In the genomic region with DNA sequence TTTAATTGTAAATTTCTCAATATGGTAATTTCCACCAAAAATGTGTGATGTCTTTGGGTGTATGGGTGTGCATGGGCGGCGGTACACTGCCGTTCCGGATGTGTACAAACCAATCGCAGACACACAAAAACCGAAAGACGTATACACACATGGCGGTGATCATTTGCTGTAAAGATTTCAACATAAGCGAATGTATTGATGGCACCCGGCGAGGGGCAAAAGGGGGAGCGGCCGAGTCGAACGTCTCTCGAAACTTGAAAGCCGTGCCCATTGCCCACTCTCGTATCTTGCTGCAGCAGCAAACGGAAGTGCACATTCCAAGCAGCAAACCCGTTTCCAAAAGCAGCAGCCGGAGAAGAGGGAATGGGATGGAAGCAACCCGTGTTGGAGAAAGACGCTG, we compare ENCODE assay signal across 4 fruit fly cellular contexts.
TF ChIP-seq lines count a peak whose summit lies in the region.

No protein-coding gene starts in this region.

- no peak for TF ChIP-seq CTCF in whole organism, embryonic (GFP tag; optimal IDR thresholded peaks at IDR 0.05; lab: Kevin White, UChicago)

TF ChIP-seq in whole organism, embryonic, 481 proteins besides CTCF, POLR2A, EP300 and RAD21 (continues in another document):
- TF ChIP-seq ci (GFP tag; IDR thresholded peaks at IDR 0.05; lab: Robert Waterston, UW) (peak; percentile 32; the same call in 1 of the 3 replicates), CG12236 (GFP tag; optimal IDR thresholded peaks at IDR 0.05; lab: Kevin White, UChicago) (no peak), ap (GFP tag; IDR thresholded peaks at IDR 0.05; lab: Robert Waterston, UW) (no peak), Meics (GFP tag; optimal IDR thresholded peaks at IDR 0.05; lab: Kevin White, UChicago) (no peak), sd (tag; optimal IDR thresholded peaks at IDR 0.05; lab: Kevin White, UChicago) (peak; percentile 97), crol (GFP tag; IDR thresholded peaks at IDR 0.05; lab: Robert Waterston, UW) (peak; percentile 90), Asciz (GFP tag; optimal IDR thresholded peaks at IDR 0.05; lab: Kevin White, UChicago) (no peak), peb (GFP tag; IDR thresholded peaks at IDR 0.05; lab: Robert Waterston, UW) (no peak), salm (tag; optimal IDR thresholded peaks at IDR 0.05; lab: Kevin White, UChicago) (no peak), ranshi (GFP tag; IDR thresholded peaks at IDR 0.05; lab: Robert Waterston, UW) (0 out of 2 replicates have a peak, but pooled peaks have one; percentile 1), her (GFP tag; optimal IDR thresholded peaks at IDR 0.05; lab: Kevin White, UChicago) (no peak), ro (GFP tag; IDR thresholded peaks at IDR 0.05; lab: Robert Waterston, UW) (no peak), shn (GFP tag; optimal IDR thresholded peaks at IDR 0.05; lab: Kevin White, UChicago) (no peak), CG32767 (GFP tag; IDR thresholded peaks at IDR 0.05; lab: Robert Waterston, UW) (peak; percentile 79), CG14667 (GFP tag; IDR thresholded peaks at IDR 0.05; lab: Robert Waterston, UW) (no peak), Six4 (GFP tag; optimal IDR thresholded peaks at IDR 0.05; lab: Kevin White, UChicago) (no peak), tin (GFP tag; optimal IDR thresholded peaks at IDR 0.05; lab: Kevin White, UChicago) (no peak), esg (GFP tag; conservative IDR thresholded peaks at IDR 0.05; lab: Robert Waterston, UW) (no peak), CG2199 (GFP tag; IDR thresholded peaks at IDR 0.05; lab: Robert Waterston, UW) (peak; percentile 59; the same call in 2 of the 3 replicates), CG10543 (GFP tag; optimal IDR thresholded peaks at IDR 0.05; lab: Kevin White, UChicago) (peak; percentile 48), dmrt99B (tag; optimal IDR thresholded peaks at IDR 0.05; lab: Kevin White, UChicago) (no peak), chinmo (GFP tag; IDR thresholded peaks at IDR 0.05; lab: Robert Waterston, UW; ENCODE audit: partially characterized antibody) (peak; percentile 92)

TF ChIP-seq in whole organism, prepupa, 60 proteins besides CTCF, POLR2A, EP300 and RAD21:
- peak; percentile 70 for TF ChIP-seq Lpt (GFP tag; optimal IDR thresholded peaks at IDR 0.05; lab: Kevin White, UChicago)
- no peak for TF ChIP-seq spab (GFP tag; optimal IDR thresholded peaks at IDR 0.05; lab: Kevin White, UChicago)
- TF ChIP-seq Blimp-1 (GFP tag; optimal IDR thresholded peaks at IDR 0.05; lab: Kevin White, UChicago): no peak
- TF ChIP-seq CG8119 (GFP tag; IDR thresholded peaks at IDR 0.05; lab: Robert Waterston, UW): no peak
- peak; percentile 69 for TF ChIP-seq CG6854 (GFP tag; optimal IDR thresholded peaks at IDR 0.05; lab: Kevin White, UChicago)
- TF ChIP-seq eg (GFP tag; IDR thresholded peaks at IDR 0.05; lab: Robert Waterston, UW): peak; percentile 27; the same call in 1 of the 3 replicates
- TF ChIP-seq Sox14 (GFP tag; optimal IDR thresholded peaks at IDR 0.05; lab: Kevin White, UChicago): no peak
- TF ChIP-seq CG10669 (GFP tag; optimal IDR thresholded peaks at IDR 0.05; lab: Kevin White, UChicago): no peak
- no peak for TF ChIP-seq CG32006 (GFP tag; optimal IDR thresholded peaks at IDR 0.05; lab: Kevin White, UChicago)
- TF ChIP-seq CG11294 (GFP tag; IDR thresholded peaks at IDR 0.05; lab: Robert Waterston, UW): no peak

TF ChIP-seq in whole organism, pupa, 21 proteins besides CTCF, POLR2A, EP300 and RAD21:
- TF ChIP-seq Pif1A (GFP tag; optimal IDR thresholded peaks at IDR 0.05; lab: Kevin White, UChicago) (no peak), CG10348 (GFP tag; IDR thresholded peaks at IDR 0.05; lab: Robert Waterston, UW) (0 out of 2 replicates have a peak, but pooled peaks have one; percentile 33), CG8301 (tag; optimal IDR thresholded peaks at IDR 0.05; lab: Kevin White, UChicago) (no peak), CG14655 (GFP tag; optimal IDR thresholded peaks at IDR 0.05; lab: Kevin White, UChicago) (no peak), rn (GFP tag; IDR thresholded peaks at IDR 0.05; lab: Robert Waterston, UW) (0 out of 2 replicates have a peak, but pooled peaks have one; percentile 3), EcR (GFP tag; optimal IDR thresholded peaks at IDR 0.05; lab: Kevin White, UChicago) (peak; percentile 20), CG4496 (GFP tag; IDR thresholded peaks at IDR 0.05; lab: Robert Waterston, UW) (peak; percentile 62; the same call in 2 of the 3 replicates), CG12605 (GFP tag; IDR thresholded peaks at IDR 0.05; lab: Robert Waterston, UW) (no peak), CG13204 (GFP tag; optimal IDR thresholded peaks at IDR 0.05; lab: Kevin White, UChicago) (peak; percentile 85), fd96Ca (GFP tag; IDR thresholded peaks at IDR 0.05; lab: Robert Waterston, UW) (peak; percentile 33; the same call in 1 of the 3 replicates), D1 (tag; optimal IDR thresholded peaks at IDR 0.05; lab: Kevin White, UChicago) (no peak), CG15710 (tag; optimal IDR thresholded peaks at IDR 0.05; lab: Kevin White, UChicago) (no peak), CG8159 (tag; optimal IDR thresholded peaks at IDR 0.05; lab: Kevin White, UChicago) (no peak)

TF ChIP-seq in whole organism, wandering third instar larva, 38 proteins besides CTCF, POLR2A, EP300 and RAD21:
- TF ChIP-seq CrebA (GFP tag; optimal IDR thresholded peaks at IDR 0.05; lab: Kevin White, UChicago; ENCODE audit: borderline replicate concordance) (no peak), Mio (GFP tag; optimal IDR thresholded peaks at IDR 0.05; lab: Kevin White, UChicago) (no peak), dl (GFP tag; optimal IDR thresholded peaks at IDR 0.05; lab: Kevin White, UChicago; ENCODE audit: insufficient read depth in 1 of 2, partially characterized antibody in 2 of 2) (peak; percentile 29 to 36), Dfd (GFP tag; optimal IDR thresholded peaks at IDR 0.05; lab: Kevin White, UChicago) (no peak), Myc (optimal IDR thresholded peaks at IDR 0.05; lab: Kevin White, UChicago) (no peak), h (GFP tag; optimal IDR thresholded peaks at IDR 0.05; lab: Kevin White, UChicago) (peak; percentile 47), sv (GFP tag; optimal IDR thresholded peaks at IDR 0.05; lab: Kevin White, UChicago) (no peak), lola (GFP tag; optimal IDR thresholded peaks at IDR 0.05; lab: Kevin White, UChicago) (no peak), rgr (GFP tag; optimal IDR thresholded peaks at IDR 0.05; lab: Kevin White, UChicago) (no peak), Hnf4 (GFP tag; optimal IDR thresholded peaks at IDR 0.05; lab: Kevin White, UChicago) (no peak), Abd-B (GFP tag; optimal IDR thresholded peaks at IDR 0.05; lab: Kevin White, UChicago) (no peak), pan (optimal IDR thresholded peaks at IDR 0.05; lab: Kevin White, UChicago) (no peak), dmrt93B (GFP tag; optimal IDR thresholded peaks at IDR 0.05; lab: Kevin White, UChicago) (no peak), Jra (GFP tag; optimal IDR thresholded peaks at IDR 0.05; lab: Kevin White, UChicago) (no peak), tai (GFP tag; optimal IDR thresholded peaks at IDR 0.05; lab: Kevin White, UChicago) (no peak), dsf (GFP tag; optimal IDR thresholded peaks at IDR 0.05; lab: Kevin White, UChicago; ENCODE audit: borderline replicate concordance) (no peak), OdsH (GFP tag; optimal IDR thresholded peaks at IDR 0.05; lab: Kevin White, UChicago) (no peak), jim (GFP tag; optimal IDR thresholded peaks at IDR 0.05; lab: Kevin White, UChicago) (no peak), Hr83 (GFP tag; optimal IDR thresholded peaks at IDR 0.05; lab: Kevin White, UChicago; ENCODE audit: poor library complexity, severe bottlenecking) (peak; percentile 81), woc (GFP tag; optimal IDR thresholded peaks at IDR 0.05; lab: Kevin White, UChicago) (no peak), N (GFP tag; optimal IDR thresholded peaks at IDR 0.05; lab: Kevin White, UChicago) (no peak), Rel (GFP tag; optimal IDR thresholded peaks at IDR 0.05; lab: Kevin White, UChicago) (no peak), Rel (tag; optimal IDR thresholded peaks at IDR 0.05; lab: Kevin White, UChicago) (peak; percentile 58), usp (GFP tag; optimal IDR thresholded peaks at IDR 0.05; lab: Kevin White, UChicago) (no peak), HLH106 (tag; optimal IDR thresholded peaks at IDR 0.05; lab: Kevin White, UChicago) (no peak), Dif (GFP tag; optimal IDR thresholded peaks at IDR 0.05; lab: Kevin White, UChicago; ENCODE audit: partially characterized antibody) (peak; percentile 48), ey (GFP tag; optimal IDR thresholded peaks at IDR 0.05; lab: Kevin White, UChicago) (no peak), Vsx2 (GFP tag; optimal IDR thresholded peaks at IDR 0.05; lab: Kevin White, UChicago; ENCODE audit: partially characterized antibody) (peak; percentile 67), CG9705 (GFP tag; optimal IDR thresholded peaks at IDR 0.05; lab: Kevin White, UChicago) (no peak), Sp1 (GFP tag; optimal IDR thresholded peaks at IDR 0.05; lab: Kevin White, UChicago) (no peak), fru (GFP tag; optimal IDR thresholded peaks at IDR 0.05; lab: Kevin White, UChicago) (no peak), br (GFP tag; optimal IDR thresholded peaks at IDR 0.05; lab: Kevin White, UChicago) (no peak), foxo (GFP tag; optimal IDR thresholded peaks at IDR 0.05; lab: Kevin White, UChicago) (no peak), sage (GFP tag; optimal IDR thresholded peaks at IDR 0.05; lab: Kevin White, UChicago) (peak; percentile 0), psq (GFP tag; optimal IDR thresholded peaks at IDR 0.05; lab: Kevin White, UChicago) (peak; percentile 26), Hr78 (GFP tag; optimal IDR thresholded peaks at IDR 0.05; lab: Kevin White, UChicago) (no peak), brk (GFP tag; optimal IDR thresholded peaks at IDR 0.05; lab: Kevin White, UChicago) (peak; percentile 53), CG32264 (GFP tag; optimal IDR thresholded peaks at IDR 0.05; lab: Kevin White, UChicago) (no peak), GATAd (GFP tag; optimal IDR thresholded peaks at IDR 0.05; lab: Kevin White, UChicago) (no peak)
